Worm (Caenorhabditis elegans) whole organism, midembryonic: ENCODE results near the gene dyla-1.

Experiments
- T22C8.4 ChIP-seq: fragments of 200-800 bp; sonication (Bioruptor generic); IDR thresholded peaks from 2 replicates; pipeline ENCODE4 v1.3.6; 2022; ENCODE audit warnings: missing genetic modification characterization, missing compliant biosample characterization
- flt-1 ChIP-seq: fragments of 200-800 bp; sonication (Bioruptor generic); IDR thresholded peaks from 2 replicates; pipeline ENCODE4 v1.3.6; 2022; ENCODE audit warnings: missing genetic modification characterization, missing compliant biosample characterization
- med-1 ChIP-seq: sonication (generic microtip); optimal IDR thresholded peaks from 2 replicates; lab custom pipeline; 2017; ENCODE audit warnings: missing genetic modification characterization, mild to moderate bottlenecking, missing compliant biosample characterization, antibody characterized with exemption, missing genetic modification reagents; ENCODE audit not compliant: insufficient read depth
- tab-1 ChIP-seq: fragments of 200-800 bp; sonication (Bioruptor generic); IDR thresholded peaks from 2 replicates; pipeline ENCODE4 v1.3.6; 2022; ENCODE audit warnings: missing genetic modification characterization, missing compliant biosample characterization
- ztf-29 ChIP-seq: fragments of 200-800 bp; sonication (Bioruptor generic); IDR thresholded peaks from 2 replicates; pipeline ENCODE4 v1.3.6; 2022; ENCODE audit warnings: missing genetic modification reagents, missing genetic modification characterization, missing compliant biosample characterization

ce11 chrX:16825358-16825757 lies 15.5 kb upstream of the dyla-1 start, which contains the start of gene sto-5:
- TF ChIP-seq tab-1 (GFP tag; lab: Robert Waterston, UW) (no peak), flt-1 (GFP tag; lab: Robert Waterston, UW) (no peak), med-1 (GFP tag; lab: Kevin White, UChicago) (no peak), ztf-29 (GFP tag; lab: Robert Waterston, UW) (no peak), T22C8.4 (no peak)
